Worm (Caenorhabditis elegans): Measurements from ENCODE around the gene pkc-2.

The pkc-2 gene

DNA sequence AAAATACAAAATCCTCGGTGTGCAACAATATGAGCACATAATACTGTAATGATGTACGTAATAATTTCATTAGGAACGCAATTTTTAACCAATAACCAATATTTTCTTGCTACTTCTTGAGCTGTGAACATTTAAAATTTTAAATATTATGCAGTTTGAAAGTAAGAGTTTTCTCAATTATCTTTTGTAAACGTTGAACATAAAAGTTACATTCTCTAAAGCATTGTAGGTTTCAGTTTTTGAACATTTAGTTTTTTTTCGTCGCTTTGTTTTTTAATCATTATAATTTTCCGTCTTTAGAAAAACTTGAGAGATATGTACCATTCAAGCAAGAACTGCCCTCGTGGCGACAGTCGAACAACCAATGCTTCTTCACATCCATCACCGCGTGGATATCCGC lies 26.7 kb downstream of the pkc-2 start, which contains the start of gene C23F12.3:
Gene C23F12.3, plus strand, starts transcription at position 301 of the 400 bp plus-strand sequence.
- TF ChIP-seq ztf-11 (tag; optimal IDR thresholded peaks at IDR 0.05) (no peak), lim-7 (GFP tag; IDR thresholded peaks at IDR 0.05) (no peak), zip-2 (tag; optimal IDR thresholded peaks at IDR 0.05) (no peak), mep-1 (tag; optimal IDR thresholded peaks at IDR 0.05) (no peak), F10B5.3 (tag; optimal IDR thresholded peaks at IDR 0.05) (no peak), lin-39 (tag; optimal IDR thresholded peaks at IDR 0.05) (no peak), aha-1 (tag) (no peak), ceh-32 (tag; optimal IDR thresholded peaks at IDR 0.05; ENCODE audit: poor library complexity) (no peak)

DNA sequence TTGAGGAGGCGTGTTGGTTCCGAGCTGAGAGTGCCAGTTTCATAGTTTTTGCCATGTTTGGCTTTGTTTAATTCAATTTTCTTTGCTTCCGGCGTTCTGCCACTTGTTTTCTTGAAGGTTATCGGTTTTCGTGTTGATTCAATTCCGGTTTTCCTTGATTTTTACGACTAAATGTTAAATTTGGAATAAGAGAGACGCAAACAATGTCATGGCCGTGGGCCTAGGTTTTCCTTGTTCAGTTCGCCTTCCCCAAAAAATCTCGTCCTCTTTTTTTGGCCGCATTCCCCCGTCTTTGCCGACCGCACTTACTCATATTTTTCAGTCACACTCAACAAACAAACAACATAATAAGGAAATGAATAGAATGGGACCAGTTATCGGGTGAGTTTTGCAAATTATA lies 29.1 kb downstream of the pkc-2 start, which contains the start of gene C23F12.9:
Gene C23F12.9, plus strand, starts transcription at position 301 of the 400 bp plus-strand sequence.
- TF ChIP-seq dve-1 (tag; optimal IDR thresholded peaks at IDR 0.05; ENCODE audit: insufficient read depth) (no peak), unc-130 (GFP tag; optimal IDR thresholded peaks at IDR 0.05) (no peak), ztf-7 (tag; optimal IDR thresholded peaks at IDR 0.05) (no peak), saeg-2 (GFP tag; IDR thresholded peaks at IDR 0.05) (no peak), nhr-25 (tag; optimal IDR thresholded peaks at IDR 0.05; ENCODE audit: borderline replicate concordance, insufficient read depth) (no peak), mes-2 (tag; optimal IDR thresholded peaks at IDR 0.05; ENCODE audit: poor library complexity, severe bottlenecking) (no peak), fkh-10 (GFP tag; optimal IDR thresholded peaks at IDR 0.05) (no peak), spr-1 (tag; optimal IDR thresholded peaks at IDR 0.05) (no peak), mdl-1 (tag; optimal IDR thresholded peaks at IDR 0.05) (no peak), ceh-28 (tag; optimal IDR thresholded peaks at IDR 0.05) (no peak), snpc-4 (tag; optimal IDR thresholded peaks at IDR 0.05) (no peak), hlh-30 (tag; optimal IDR thresholded peaks at IDR 0.05; ENCODE audit: insufficient read depth) (no peak), rbr-2 (tag; optimal IDR thresholded peaks at IDR 0.05) (no peak), dpl-1 (GFP tag; optimal IDR thresholded peaks at IDR 0.05) (no peak), dmd-9 (GFP tag; IDR thresholded peaks at IDR 0.05) (no peak), hif-1 (tag; optimal IDR thresholded peaks at IDR 0.05) (no peak), mdt-29 (GFP tag; IDR thresholded peaks at IDR 0.05) (no peak), nhr-77 (tag; optimal IDR thresholded peaks at IDR 0.05) (no peak), ZK337.2 (GFP tag; IDR thresholded peaks at IDR 0.05) (no peak)

DNA sequence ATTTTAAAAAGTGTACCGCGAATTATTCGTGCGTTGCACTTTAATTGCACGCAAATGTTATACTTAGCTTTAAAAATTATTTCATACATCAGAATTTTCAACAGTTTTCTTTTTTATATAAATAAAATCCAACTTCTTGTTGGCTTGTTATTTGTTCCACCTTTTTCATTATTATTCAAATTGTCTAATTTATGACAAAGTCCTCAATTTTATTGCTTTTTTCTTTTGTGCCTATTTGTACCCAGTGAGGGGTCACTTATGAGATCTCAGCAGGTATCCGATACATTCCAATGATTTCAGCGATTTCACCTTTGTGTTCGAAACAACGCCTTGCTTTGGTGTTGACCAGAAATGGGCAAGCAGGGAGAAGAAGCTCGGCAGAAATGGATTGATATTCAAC lies 32.8 kb downstream of the pkc-2 start, which contains the start of gene fln-2:
Gene fln-2, plus strand, starts transcription at position 301 of the 400 bp plus-strand sequence.
- TF ChIP-seq mdl-1 (tag; optimal IDR thresholded peaks at IDR 0.05) (no peak), nhr-48 (tag; optimal IDR thresholded peaks at IDR 0.05) (no peak), gei-8 (GFP tag; optimal IDR thresholded peaks at IDR 0.05) (no peak), mxl-2 (GFP tag; conservative IDR thresholded peaks at IDR 0.05) (no peak), aha-1 (tag) (peak; percentile 37), Y75B8A.6 (GFP tag; IDR thresholded peaks at IDR 0.05) (no peak), ceh-62 (tag; optimal IDR thresholded peaks at IDR 0.05) (no peak), unc-62 (GFP tag; optimal IDR thresholded peaks at IDR 0.05 in 1 of 2) (peak in 1 of 2 experiments; percentile 63), unc-62 (tag; optimal IDR thresholded peaks at IDR 0.05) (no peak), pha-4 (GFP tag; IDR thresholded peaks at IDR 0.05) (no peak), pha-4 (tag; optimal IDR thresholded peaks at IDR 0.05) (no peak), F10B5.3 (tag; optimal IDR thresholded peaks at IDR 0.05) (no peak)

DNA sequence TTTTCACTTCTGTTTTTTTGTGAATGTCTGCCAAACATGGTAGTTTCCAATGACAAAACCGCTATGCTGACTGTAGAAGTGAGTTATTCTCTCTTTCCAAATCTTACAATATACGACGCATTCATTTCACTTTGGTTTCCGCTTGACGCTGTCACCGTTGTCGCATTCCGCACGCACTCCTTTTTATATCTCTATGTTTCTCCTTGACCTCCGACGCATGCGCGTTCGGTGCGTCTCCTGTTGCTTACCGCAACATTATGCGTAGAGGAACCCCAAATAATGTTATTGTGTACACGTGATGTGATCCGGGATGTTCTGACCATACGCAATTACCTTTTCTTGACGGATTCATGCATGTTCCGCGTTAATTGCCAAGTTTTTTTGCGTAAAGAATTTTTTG lies 37.3 kb downstream of the pkc-2 start:
- TF ChIP-seq mdl-1 (tag; optimal IDR thresholded peaks at IDR 0.05) (peak in 1 of 2 experiments; percentile 55), hlh-30 (tag; optimal IDR thresholded peaks at IDR 0.05; ENCODE audit: insufficient read depth) (peak; percentile 32), dmd-6 (GFP tag; IDR thresholded peaks at IDR 0.05) (no peak), nhr-41 (GFP tag; IDR thresholded peaks at IDR 0.05) (no peak), nhr-25 (tag; optimal IDR thresholded peaks at IDR 0.05; ENCODE audit: borderline replicate concordance, insufficient read depth) (peak; percentile 66), nhr-28 (tag; optimal IDR thresholded peaks at IDR 0.05) (peak; percentile 7), mxl-3 (GFP tag; optimal IDR thresholded peaks at IDR 0.05) (peak; percentile 18)
